Worm (Caenorhabditis elegans): Measurements from ENCODE around the gene srw-29.

Gene srw-29

DNA sequence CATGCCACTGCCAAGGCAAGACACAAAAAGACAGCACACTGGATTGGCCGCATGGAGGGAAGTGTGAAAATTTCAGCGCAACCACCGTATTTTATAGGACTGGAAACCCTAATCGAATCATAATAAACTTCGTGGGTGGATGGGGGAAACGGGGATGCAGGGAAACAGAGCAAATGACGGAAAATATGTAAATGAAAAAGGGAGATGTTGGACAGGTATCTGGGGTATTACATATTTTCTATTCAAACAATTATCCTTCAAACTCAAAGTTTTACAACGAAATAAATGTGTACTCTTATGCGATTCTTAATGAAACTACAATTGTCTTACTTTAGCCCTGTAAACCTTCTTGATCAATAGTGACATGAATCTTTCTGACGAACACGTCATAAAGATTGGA lies 4.6 kb downstream of the srw-29 start, which contains the start of gene F26D2.16:
Gene F26D2.16, minus strand, starts transcription at position 101 of the 400 bp plus-strand sequence.
- TF ChIP-seq duxl-1 (tag; optimal IDR thresholded peaks at IDR 0.05; ENCODE audit: poor library complexity) = no peak
- TF ChIP-seq ceh-62 (tag; optimal IDR thresholded peaks at IDR 0.05) = no peak
- no peak for TF ChIP-seq lin-29 (GFP tag; IDR thresholded peaks at IDR 0.05)
- TF ChIP-seq nhr-28 (tag; optimal IDR thresholded peaks at IDR 0.05) = no peak
- TF ChIP-seq aha-1 (tag) = peak; percentile 81

DNA sequence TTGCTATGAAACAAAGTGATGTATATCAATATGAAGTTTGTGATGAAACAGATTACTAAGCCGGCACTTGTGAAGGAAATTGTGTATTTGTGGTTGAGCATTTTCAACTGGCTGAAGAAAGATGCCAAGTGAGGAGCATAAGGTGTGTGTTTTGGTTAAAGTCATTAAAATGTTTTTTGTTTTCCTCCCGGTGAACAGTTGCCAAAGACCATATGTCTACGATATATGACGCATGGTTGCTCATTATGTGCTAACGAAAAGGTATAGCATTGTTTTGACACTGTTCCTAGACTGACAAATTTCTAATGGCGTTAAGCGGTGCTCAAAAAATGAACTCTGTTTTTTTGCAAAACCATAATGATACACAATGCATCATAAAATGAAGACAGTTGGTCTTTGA lies 7.3 kb downstream of the srw-29 start, which contains the start of gene str-55:
Gene str-55, minus strand, starts transcription at position 101 of the 400 bp plus-strand sequence.
- TF ChIP-seq F44E2.7 (GFP tag; IDR thresholded peaks at IDR 0.05) = no peak
- no peak for TF ChIP-seq daf-16 (GFP tag; optimal IDR thresholded peaks at IDR 0.05)
- no peak for TF ChIP-seq daf-16 (tag; optimal IDR thresholded peaks at IDR 0.05)
- TF ChIP-seq Y48G9A.11 (GFP tag; IDR thresholded peaks at IDR 0.05) = no peak
- no peak for TF ChIP-seq skn-1 (tag; optimal IDR thresholded peaks at IDR 0.05)
- no peak for TF ChIP-seq nhr-6 (tag; optimal IDR thresholded peaks at IDR 0.05)
- TF ChIP-seq nhr-48 (tag; optimal IDR thresholded peaks at IDR 0.05) = no peak
- no peak for TF ChIP-seq dmd-9 (GFP tag; IDR thresholded peaks at IDR 0.05)
- TF ChIP-seq lsy-2 (tag; optimal IDR thresholded peaks at IDR 0.05) = no peak
- TF ChIP-seq nhr-76 (tag; optimal IDR thresholded peaks at IDR 0.05) = no peak
- TF ChIP-seq ztf-11 (tag; optimal IDR thresholded peaks at IDR 0.05) = no peak
- TF ChIP-seq spr-3 (GFP tag; optimal IDR thresholded peaks at IDR 0.05) = no peak
- TF ChIP-seq vab-7 (GFP tag; IDR thresholded peaks at IDR 0.05) = no peak
- TF ChIP-seq dve-1 (tag; optimal IDR thresholded peaks at IDR 0.05; ENCODE audit: insufficient read depth) = no peak
- no peak for TF ChIP-seq unc-62 (GFP tag; optimal IDR thresholded peaks at IDR 0.05 in 1 of 2)
- no peak for TF ChIP-seq unc-62 (tag; optimal IDR thresholded peaks at IDR 0.05)
- TF ChIP-seq saeg-2 (GFP tag; IDR thresholded peaks at IDR 0.05) = no peak
- no peak for TF ChIP-seq unc-39 (tag; optimal IDR thresholded peaks at IDR 0.05)
- TF ChIP-seq lin-1 (GFP tag; IDR thresholded peaks at IDR 0.05) = no peak

DNA sequence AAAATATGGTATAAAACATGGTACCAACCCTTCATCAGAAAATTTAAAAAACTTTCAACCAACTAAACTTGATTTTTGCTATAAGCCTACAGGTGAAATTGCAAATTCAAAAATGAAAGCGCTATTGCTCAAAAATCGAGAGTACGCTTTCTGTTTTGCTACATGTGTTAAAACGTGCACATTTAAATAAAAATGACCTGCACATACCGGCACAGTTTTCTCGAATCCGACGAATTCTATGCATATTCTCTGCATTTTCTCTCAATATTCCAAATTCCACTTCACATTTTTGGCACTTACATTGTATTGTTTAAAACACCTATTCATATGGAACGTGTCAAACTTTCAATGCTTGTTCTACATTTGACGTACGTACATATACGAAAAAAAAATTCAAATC lies 13.8 kb downstream of the srw-29 start, which contains the start of gene srh-145:
Gene srh-145, plus strand, starts transcription at position 193 of the 400 bp plus-strand sequence.
- peak in 1 of 2 experiments; percentile 60 for TF ChIP-seq unc-62 (GFP tag; optimal IDR thresholded peaks at IDR 0.05 in 1 of 2)
- TF ChIP-seq unc-62 (tag; optimal IDR thresholded peaks at IDR 0.05) = no peak
- TF ChIP-seq aha-1 (tag) = peak; percentile 78
- TF ChIP-seq mxl-2 (GFP tag; conservative IDR thresholded peaks at IDR 0.05) = 0 out of 2 replicates have a peak, but pooled peaks have one; percentile 11
- TF ChIP-seq T20F7.1 (GFP tag; optimal IDR thresholded peaks at IDR 0.05) = no peak

ce11 chrV:16407663-16408062 lies 16.7 kb downstream of the srw-29 start, which contains the start of gene F26D2.3:
F26D2.3 (plus strand) TSS chrV:16407963.
- TF ChIP-seq ctbp-1 (GFP tag; IDR thresholded peaks at IDR 0.05) = no peak
- TF ChIP-seq nhr-102 (tag; optimal IDR thresholded peaks at IDR 0.05) = no peak
- TF ChIP-seq dmd-9 (GFP tag; IDR thresholded peaks at IDR 0.05) = no peak
- no peak for TF ChIP-seq ceh-44 (GFP tag; IDR thresholded peaks at IDR 0.05)
- no peak for TF ChIP-seq nhr-77 (tag; optimal IDR thresholded peaks at IDR 0.05)
- TF ChIP-seq nhr-237 (tag; optimal IDR thresholded peaks at IDR 0.05) = no peak

- peak in 1 of 2 experiments; percentile 70 for TF ChIP-seq unc-62 (GFP tag; optimal IDR thresholded peaks at IDR 0.05 in 1 of 2)
- no peak for TF ChIP-seq unc-62 (tag; optimal IDR thresholded peaks at IDR 0.05)
- TF ChIP-seq ces-1 (GFP tag; optimal IDR thresholded peaks at IDR 0.05) = no peak
These were observed 18.0 kb downstream of the srw-29 start for ce11 chrV:16406357-16406756.

ce11 chrV:16405366-16405765 lies 19.0 kb downstream of the srw-29 start:
- TF ChIP-seq D1046.2 (GFP tag; IDR thresholded peaks at IDR 0.05) (no peak), lin-38 (GFP tag; IDR thresholded peaks at IDR 0.05) (peak; percentile 75), duxl-1 (tag; optimal IDR thresholded peaks at IDR 0.05; ENCODE audit: poor library complexity) (no peak)

Measured in whole organism, L4 larva.